Fruit fly (Drosophila melanogaster) whole organism, embryonic: ENCODE results near the gene CG12299.
A peak's percentile ranks its signal among the peaks of the same experiment; 100 is the strongest.

Experiments used
- Ada2b ChIP-seq: fragments of 200-800 bp; sonication (Bioruptor generic); IDR thresholded peaks from 2 replicates; pipeline ENCODE4 v1.3.6; 2022; ENCODE audit warnings: missing biosample characterization, missing genetic modification characterization
- Asciz ChIP-seq: fragments of 200-800 bp; sonication (Bioruptor generic); optimal IDR thresholded peaks from 2 replicates; lab custom pipeline; 2017; ENCODE audit warnings: missing biosample characterization, mild to moderate bottlenecking, missing genetic modification characterization, missing genetic modification reagents
- Awh ChIP-seq: fragments of 200-800 bp; sonication (Bioruptor generic); IDR thresholded peaks from 2 replicates; pipeline ENCODE4, ENCODE4 v1.3.6; 2022; ENCODE audit warnings: missing biosample characterization, missing genetic modification characterization
- Blimp-1 ChIP-seq: fragments of 200-800 bp; sonication (Bioruptor generic); optimal IDR thresholded peaks from 3 replicates; lab custom pipeline; 2018; ENCODE audit warnings: missing biosample characterization, missing genetic modification characterization, mild to moderate bottlenecking, moderate library complexity, missing genetic modification reagents
- BtbVII ChIP-seq: fragments of 200-800 bp; sonication (Bioruptor generic); optimal IDR thresholded peaks from 3 replicates; lab custom pipeline; 2017; ENCODE audit warnings: missing biosample characterization, mild to moderate bottlenecking, missing genetic modification characterization
- CG10543 ChIP-seq: fragments of 200-800 bp; sonication (Bioruptor generic); optimal IDR thresholded peaks from 3 replicates; lab custom pipeline; 2017; ENCODE audit warnings: missing biosample characterization, mild to moderate bottlenecking, missing genetic modification characterization, moderate library complexity
- CG1233 ChIP-seq: fragments of 200-800 bp; sonication (Bioruptor generic); optimal IDR thresholded peaks from 4 replicates; lab custom pipeline; 2018; ENCODE audit warnings: missing biosample characterization, mild to moderate bottlenecking, missing genetic modification characterization
- CG15514 ChIP-seq: fragments of 200-800 bp; sonication (Bioruptor generic); optimal IDR thresholded peaks from 3 replicates; lab custom pipeline; 2017; ENCODE audit warnings: missing biosample characterization, missing genetic modification characterization, mild to moderate bottlenecking, moderate library complexity, missing genetic modification reagents
- CG16815 ChIP-seq: fragments of 200-800 bp; sonication (Bioruptor generic); optimal IDR thresholded peaks from 3 replicates; lab custom pipeline; 2017; ENCODE audit warnings: missing biosample characterization, mild to moderate bottlenecking, missing genetic modification characterization
- CG17359 ChIP-seq: fragments of 200-800 bp; sonication (Bioruptor generic); optimal IDR thresholded peaks from 3 replicates; lab custom pipeline; 2018; ENCODE audit warnings: missing biosample characterization, mild to moderate bottlenecking, missing genetic modification characterization, moderate library complexity
- CG30403 ChIP-seq: fragments of 200-800 bp; sonication (Bioruptor generic); optimal IDR thresholded peaks from 3 replicates; lab custom pipeline; 2016; ENCODE audit warnings: missing biosample characterization, missing genetic modification characterization
- CG32772 ChIP-seq: fragments of 200-800 bp; sonication (Bioruptor generic); IDR thresholded peaks from 2 replicates; pipeline ENCODE4 v1.3.6; 2022; ENCODE audit warnings: missing biosample characterization, missing genetic modification characterization
- CG33557 ChIP-seq: fragments of 200-800 bp; sonication (Bioruptor generic); optimal IDR thresholded peaks from 2 replicates; lab custom pipeline; 2019; ENCODE audit warnings: missing biosample characterization, mild to moderate bottlenecking, missing genetic modification characterization, moderate library complexity
- CG34224 ChIP-seq: fragments of 200-800 bp; sonication (Bioruptor generic); IDR thresholded peaks from 3 replicates; pipeline ENCODE4 v1.3.6; 2022; ENCODE audit warnings: missing biosample characterization, missing genetic modification characterization; ENCODE audit not compliant: partially characterized antibody
- CG3847 ChIP-seq: fragments of 200-800 bp; sonication (Bioruptor generic); IDR thresholded peaks from 2 replicates; pipeline ENCODE4 v1.3.6; 2022; ENCODE audit warnings: missing biosample characterization, missing genetic modification characterization
- CG4707 ChIP-seq: fragments of 200-800 bp; sonication (Bioruptor generic); optimal IDR thresholded peaks from 2 replicates; lab custom pipeline; 2018; ENCODE audit warnings: missing biosample characterization, mild to moderate bottlenecking, missing genetic modification characterization, moderate library complexity
- CG6175 ChIP-seq: fragments of 200-800 bp; sonication (Bioruptor generic); IDR thresholded peaks from 3 replicates; pipeline ENCODE4 v1.3.6; 2022; ENCODE audit warnings: missing biosample characterization, missing genetic modification characterization
- CG6854 ChIP-seq: fragments of 200-800 bp; sonication (Bioruptor generic); optimal IDR thresholded peaks from 3 replicates; lab custom pipeline; 2017; ENCODE audit warnings: missing biosample characterization, mild to moderate bottlenecking, missing genetic modification characterization
- CG9215 ChIP-seq: fragments of 200-800 bp; sonication (Bioruptor generic); IDR thresholded peaks from 2 replicates; pipeline ENCODE4 v1.3.6; 2022; ENCODE audit warnings: missing biosample characterization, missing genetic modification characterization
- CG9609 ChIP-seq: fragments of 200-800 bp; sonication (Bioruptor generic); optimal IDR thresholded peaks from 3 replicates; lab custom pipeline; 2016; ENCODE audit warnings: missing biosample characterization, missing genetic modification characterization
- CG9817 ChIP-seq: fragments of 200-800 bp; sonication (Bioruptor generic); optimal IDR thresholded peaks from 2 replicates; lab custom pipeline; 2018; ENCODE audit warnings: missing biosample characterization, mild to moderate bottlenecking, missing genetic modification characterization, moderate library complexity
- Camta ChIP-seq: fragments of 200-800 bp; sonication (Bioruptor generic); optimal IDR thresholded peaks from 2 replicates; lab custom pipeline; 2016; ENCODE audit warnings: missing biosample characterization, missing genetic modification characterization
- Chrac-16 ChIP-seq: fragments of 200-800 bp; sonication (Bioruptor generic); optimal IDR thresholded peaks from 3 replicates; lab custom pipeline; 2016; ENCODE audit warnings: missing biosample characterization, missing genetic modification characterization
- Dref ChIP-seq: fragments of 200-800 bp; sonication (Bioruptor generic); IDR thresholded peaks from 2 replicates; pipeline ENCODE4 v1.3.6; 2022; ENCODE audit warnings: missing biosample characterization, missing genetic modification characterization
- Elba2 ChIP-seq: fragments of 200-800 bp; sonication (Bioruptor generic); optimal IDR thresholded peaks from 3 replicates; lab custom pipeline; 2016; ENCODE audit warnings: missing biosample characterization, missing genetic modification characterization
- HLH4C ChIP-seq: fragments of 200-800 bp; sonication (Bioruptor generic); IDR thresholded peaks from 3 replicates; pipeline ENCODE4 v1.3.6; 2022; ENCODE audit warnings: missing biosample characterization, missing genetic modification characterization; ENCODE audit not compliant: partially characterized antibody
- HLH54F ChIP-seq: fragments of 200-800 bp; sonication (Bioruptor generic); optimal IDR thresholded peaks from 3 replicates; lab custom pipeline; 2016; ENCODE audit warnings: missing biosample characterization, missing genetic modification characterization
- Hmr ChIP-seq: fragments of 200-800 bp; sonication (Bioruptor generic); optimal IDR thresholded peaks from 3 replicates; lab custom pipeline; 2017; ENCODE audit warnings: mild to moderate bottlenecking, missing biosample characterization, missing genetic modification reagents, missing genetic modification characterization
- NFAT ChIP-seq: fragments of 200-800 bp; sonication (Bioruptor generic); IDR thresholded peaks from 2 replicates; pipeline ENCODE4 v1.3.6; 2022; ENCODE audit warnings: missing biosample characterization, missing genetic modification characterization
- Pdp1 ChIP-seq, 2 experiments: fragments of 200-800 bp; sonication (Bioruptor generic); optimal IDR thresholded peaks; 3 replicates each; lab custom pipeline; 2016; ENCODE audit warnings: missing biosample characterization in 2 of 2, missing genetic modification characterization in 2 of 2, mild to moderate bottlenecking in 1 of 2, moderate library complexity in 1 of 2
- Tbp ChIP-seq: fragments of >200 bp; optimal IDR thresholded peaks from 2 replicates; lab custom pipeline; 2018; ENCODE audit warnings: missing biosample characterization, missing genetic modification characterization
- YL-1 ChIP-seq: fragments of 200-800 bp; sonication (Bioruptor generic); optimal IDR thresholded peaks from 3 replicates; lab custom pipeline; 2017; ENCODE audit warnings: missing biosample characterization, mild to moderate bottlenecking, missing genetic modification characterization
- ab ChIP-seq: fragments of 200-800 bp; sonication (Bioruptor generic); optimal IDR thresholded peaks from 2 replicates; lab custom pipeline; 2016; ENCODE audit warnings: missing biosample characterization, missing genetic modification characterization
- al ChIP-seq: fragments of 200-800 bp; sonication (Bioruptor generic); IDR thresholded peaks from 2 replicates; pipeline ENCODE4 v1.3.6; 2022; ENCODE audit warnings: missing biosample characterization, missing genetic modification characterization
- aop ChIP-seq: fragments of 200-800 bp; sonication (Bioruptor generic); IDR thresholded peaks from 2 replicates; pipeline ENCODE4 v1.3.6; 2022; ENCODE audit warnings: missing biosample characterization, missing genetic modification characterization
- ara ChIP-seq: fragments of 200-800 bp; sonication (Bioruptor generic); IDR thresholded peaks from 2 replicates; pipeline ENCODE4 v1.3.6; 2022; ENCODE audit warnings: missing biosample characterization, missing genetic modification characterization
- bsh ChIP-seq, 2 experiments: fragments of 200-800 bp; sonication (Bioruptor generic); optimal IDR thresholded peaks; 2 replicates each; lab custom pipeline; 2017 to 2018; ENCODE audit warnings: mild to moderate bottlenecking in 2 of 2, missing biosample characterization in 2 of 2, missing genetic modification characterization in 2 of 2, moderate library complexity in 1 of 2
- chn ChIP-seq: fragments of 200-800 bp; sonication (Bioruptor generic); optimal IDR thresholded peaks from 2 replicates; lab custom pipeline; 2016; ENCODE audit warnings: missing biosample characterization, missing genetic modification characterization
- gt ChIP-seq: fragments of 200-800 bp; sonication (Bioruptor generic); IDR thresholded peaks from 2 replicates; pipeline ENCODE4 v1.3.6; 2022; ENCODE audit warnings: missing biosample characterization, missing genetic modification characterization
- insv ChIP-seq, 2 experiments: fragments of 200-800 bp; sonication (Bioruptor generic); optimal IDR thresholded peaks; 3 replicates each; lab custom pipeline; 2016 to 2018; ENCODE audit warnings: missing biosample characterization in 2 of 2, missing genetic modification characterization in 2 of 2
- mam ChIP-seq: fragments of 200-800 bp; sonication (Bioruptor generic); optimal IDR thresholded peaks from 3 replicates; lab custom pipeline; 2016; ENCODE audit warnings: missing biosample characterization, missing genetic modification characterization
- p53 ChIP-seq: fragments of 200-800 bp; sonication (Bioruptor generic); optimal IDR thresholded peaks from 2 replicates; lab custom pipeline; 2016; ENCODE audit warnings: missing biosample characterization, missing genetic modification characterization
- ranshi ChIP-seq: fragments of 200-800 bp; sonication (Bioruptor generic); IDR thresholded peaks from 2 replicates; pipeline ENCODE4 v1.3.6; 2022; ENCODE audit warnings: missing biosample characterization, missing genetic modification characterization
- rib ChIP-seq: fragments of 200-800 bp; sonication (Bioruptor generic); IDR thresholded peaks from 2 replicates; pipeline ENCODE4 v1.3.6; 2022; ENCODE audit warnings: missing biosample characterization, missing genetic modification characterization
- sisA ChIP-seq: fragments of 200-800 bp; sonication (Bioruptor generic); IDR thresholded peaks from 2 replicates; pipeline ENCODE4 v1.3.6; 2022; ENCODE audit warnings: missing biosample characterization, missing genetic modification characterization
- slbo ChIP-seq: fragments of 200-800 bp; sonication (Bioruptor generic); IDR thresholded peaks from 2 replicates; pipeline ENCODE4 v1.3.6; 2022; ENCODE audit warnings: missing biosample characterization, missing genetic modification characterization
- sna ChIP-seq: fragments of 200-800 bp; sonication (Bioruptor generic); IDR thresholded peaks from 2 replicates; pipeline ENCODE4 v1.3.6; 2022; ENCODE audit warnings: missing biosample characterization, missing genetic modification characterization; ENCODE audit not compliant: partially characterized antibody
- sr ChIP-seq: fragments of 200-800 bp; sonication (Bioruptor generic); IDR thresholded peaks from 3 replicates; pipeline ENCODE4 v1.3.6; 2022; ENCODE audit warnings: missing biosample characterization, missing genetic modification characterization
- tup ChIP-seq: fragments of 200-800 bp; sonication (Bioruptor generic); optimal IDR thresholded peaks from 2 replicates; lab custom pipeline; 2016; ENCODE audit warnings: missing biosample characterization, mild to moderate bottlenecking, missing genetic modification characterization, moderate library complexity
- unpg ChIP-seq: fragments of 200-800 bp; sonication (Bioruptor generic); optimal IDR thresholded peaks from 3 replicates; lab custom pipeline; 2018; ENCODE audit warnings: missing biosample characterization, mild to moderate bottlenecking, missing genetic modification characterization, moderate library complexity
- wor ChIP-seq: fragments of 200-800 bp; sonication (Bioruptor generic); IDR thresholded peaks from 2 replicates; pipeline ENCODE4 v1.3.6; 2022; ENCODE audit warnings: missing biosample characterization, missing genetic modification characterization

Gene CG12299

DNA sequence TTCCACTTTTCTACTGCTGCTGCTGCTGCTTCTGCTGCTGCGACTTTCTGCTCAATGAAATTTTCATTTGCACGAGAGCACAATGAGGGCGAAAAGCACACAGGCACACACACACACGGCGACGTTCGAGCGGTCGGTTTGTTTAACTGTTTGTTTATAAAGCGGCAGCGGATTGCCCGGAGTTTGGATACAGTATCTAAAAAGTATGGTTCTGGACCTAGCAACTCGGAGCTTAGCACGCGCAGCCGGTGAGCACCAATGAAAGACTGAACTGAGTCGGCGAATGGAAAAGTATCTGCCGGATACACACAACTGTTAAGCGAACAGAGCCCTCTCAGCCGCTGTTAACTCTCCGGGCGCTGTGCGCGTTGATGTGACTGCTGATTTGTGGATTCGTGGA, 18.9 kb downstream of the CG12299 start, which contains the start of gene CG17124 (continued):
- TF ChIP-seq CG34224 (GFP tag; lab: Robert Waterston, UW) (no peak; the same call in 2 of the 3 replicates), Pdp1 (GFP tag; optimal IDR thresholded peaks at IDR 0.05; lab: Kevin White, UChicago) (no peak), Blimp-1 (GFP tag; lab: Kevin White, UChicago) (peak; percentile 9), CG3847 (GFP tag; lab: Robert Waterston, UW) (no peak), Dref (GFP tag; lab: Robert Waterston, UW) (no peak), ab (GFP tag; lab: Kevin White, UChicago) (no peak), insv (GFP tag; optimal IDR thresholded peaks at IDR 0.05; lab: Kevin White, UChicago) (no peak), tup (GFP tag; lab: Kevin White, UChicago) (no peak), CG9609 (GFP tag; lab: Kevin White, UChicago) (no peak), slbo (GFP tag; lab: Robert Waterston, UW) (peak; percentile 23; the same call in 1 of the 2 replicates), p53 (no peak), Hmr (peak; percentile 65), sr (GFP tag; lab: Robert Waterston, UW) (peak; percentile 14; the same call in 1 of the 3 replicates), chn (GFP tag; lab: Kevin White, UChicago) (no peak), Awh (GFP tag; lab: Robert Waterston, UW) (peak; percentile 67), Tbp (GFP tag; lab: Kevin White, UChicago) (no peak), gt (GFP tag; lab: Robert Waterston, UW) (no peak), CG32772 (GFP tag; lab: Robert Waterston, UW) (no peak), CG10543 (GFP tag; lab: Kevin White, UChicago) (peak; percentile 74), ara (GFP tag; lab: Robert Waterston, UW) (peak; percentile 45; the same call in 1 of the 2 replicates), CG9817 (tag; lab: Kevin White, UChicago) (no peak), sna (0 out of 2 replicates have a peak, but pooled peaks have one; percentile 15), HLH4C (peak; percentile 41; the same call in 1 of the 3 replicates), CG1233 (no peak), wor (no peak), Elba2 (GFP tag; lab: Kevin White, UChicago) (no peak), CG16815 (GFP tag; lab: Kevin White, UChicago) (no peak), al (GFP tag; lab: Robert Waterston, UW) (no peak), bsh (GFP tag; optimal IDR thresholded peaks at IDR 0.05; lab: Kevin White, UChicago) (peak; percentile 14 to 27), HLH54F (GFP tag; lab: Kevin White, UChicago) (no peak), Camta (GFP tag; lab: Kevin White, UChicago) (no peak), Chrac-16 (no peak), CG33557 (peak; percentile 1), CG6175 (GFP tag; lab: Robert Waterston, UW) (no peak), ranshi (GFP tag; lab: Robert Waterston, UW) (peak; percentile 39; the same call in 1 of the 2 replicates), CG17359 (tag; lab: Kevin White, UChicago) (peak; percentile 14), CG30403 (no peak), Ada2b (GFP tag; lab: Robert Waterston, UW) (no peak), Asciz (GFP tag; lab: Kevin White, UChicago) (peak; percentile 22), mam (no peak), unpg (GFP tag; lab: Kevin White, UChicago) (peak; percentile 29), CG9215 (GFP tag; lab: Robert Waterston, UW) (no peak), aop (GFP tag; lab: Robert Waterston, UW) (no peak), sisA (GFP tag; lab: Robert Waterston, UW) (no peak), CG15514 (GFP tag; lab: Kevin White, UChicago) (peak; percentile 43), YL-1 (GFP tag; lab: Kevin White, UChicago) (peak; percentile 7), NFAT (GFP tag; lab: Robert Waterston, UW) (peak; percentile 69), BtbVII (GFP tag; lab: Kevin White, UChicago) (no peak), CG6854 (GFP tag; lab: Kevin White, UChicago) (peak; percentile 20), CG4707 (peak; percentile 13), rib (peak; percentile 55; the same call in 1 of the 2 replicates)
